Worm (Caenorhabditis elegans) whole organism, L3 larva: ENCODE results near the gene grd-1.

ENCODE experiments used
- ZK546.5 ChIP-seq: sonication (generic microtip); optimal IDR thresholded peaks from 2 replicates; lab custom pipeline; 2017; ENCODE audit warnings: missing biosample characterization, missing genetic modification characterization
- ama-1 ChIP-seq: fragments of 150-350 bp; optimal IDR thresholded peaks from 2 replicates; lab custom pipeline; 2018
- fkh-10 ChIP-seq: sonication (generic microtip); optimal IDR thresholded peaks from 2 replicates; lab custom pipeline; 2017; ENCODE audit warnings: missing biosample characterization, missing genetic modification reagents, missing genetic modification characterization
- jun-1 ChIP-seq: fragments of 150-350 bp; optimal IDR thresholded peaks from 2 replicates; lab custom pipeline; 2014; ENCODE audit warnings: missing biosample characterization, missing genetic modification reagents, missing genetic modification characterization
- lin-15B ChIP-seq: fragments of 150-350 bp; optimal IDR thresholded peaks from 2 replicates; lab custom pipeline; 2014; ENCODE audit warnings: missing biosample characterization, missing genetic modification characterization
- mml-1 ChIP-seq: fragments of 150-350 bp; sonication (generic microtip); optimal IDR thresholded peaks from 3 replicates; lab custom pipeline; 2014; ENCODE audit warnings: missing biosample characterization, missing genetic modification characterization
- nhr-237 ChIP-seq: fragments of 150-350 bp; optimal IDR thresholded peaks from 2 replicates; lab custom pipeline; 2014; ENCODE audit warnings: missing biosample characterization, missing genetic modification characterization
- nhr-77 ChIP-seq: fragments of 150-350 bp; optimal IDR thresholded peaks from 2 replicates; lab custom pipeline; 2014; ENCODE audit warnings: missing biosample characterization, missing genetic modification characterization

ce11 chrX:11085162-11085561 is 24.1 kb upstream of the grd-1 start, which contains the start of gene W04G3.7:
- TF ChIP-seq nhr-77 (tag; lab: Kevin White, UChicago) (no peak), jun-1 (tag; lab: Kevin White, UChicago) (no peak), fkh-10 (GFP tag; lab: Kevin White, UChicago) (no peak), ama-1 (lab: Kevin White, UChicago) (no peak), mml-1 (no peak), lin-15B (no peak), ZK546.5 (no peak), nhr-237 (no peak)
